Fruit fly (Drosophila melanogaster) whole organism, embryonic: Measurements from ENCODE around the gene CG12112.

Experiments
- Adf1 ChIP-seq: fragments of 200-800 bp; sonication (Bioruptor generic); IDR thresholded peaks from 2 replicates; pipeline ENCODE4 v1.3.6; 2022; ENCODE audit warnings: missing biosample characterization, missing genetic modification characterization
- CG17829 ChIP-seq: fragments of 200-800 bp; optimal IDR thresholded peaks from 2 replicates; lab custom pipeline; 2019; ENCODE audit warnings: missing biosample characterization, mild to moderate bottlenecking, missing genetic modification characterization, moderate library complexity
- CG9215 ChIP-seq: fragments of 200-800 bp; sonication (Bioruptor generic); IDR thresholded peaks from 2 replicates; pipeline ENCODE4 v1.3.6; 2022; ENCODE audit warnings: missing biosample characterization, missing genetic modification characterization
- CG9609 ChIP-seq: fragments of 200-800 bp; sonication (Bioruptor generic); optimal IDR thresholded peaks from 3 replicates; lab custom pipeline; 2016; ENCODE audit warnings: missing biosample characterization, missing genetic modification characterization
- gsb-n ChIP-seq: fragments of 200-800 bp; sonication (Bioruptor generic); optimal IDR thresholded peaks from 3 replicates; lab custom pipeline; 2018; ENCODE audit warnings: missing biosample characterization, mild to moderate bottlenecking, missing genetic modification characterization
- ken ChIP-seq: fragments of 200-800 bp; sonication (Bioruptor generic); IDR thresholded peaks from 3 replicates; pipeline ENCODE4 v1.3.6; 2022; ENCODE audit warnings: missing biosample characterization, missing genetic modification characterization
- pfk ChIP-seq: fragments of 200-800 bp; sonication (Bioruptor generic); optimal IDR thresholded peaks from 2 replicates; lab custom pipeline; 2018; ENCODE audit warnings: missing biosample characterization, mild to moderate bottlenecking, missing genetic modification characterization, moderate library complexity

DNA sequence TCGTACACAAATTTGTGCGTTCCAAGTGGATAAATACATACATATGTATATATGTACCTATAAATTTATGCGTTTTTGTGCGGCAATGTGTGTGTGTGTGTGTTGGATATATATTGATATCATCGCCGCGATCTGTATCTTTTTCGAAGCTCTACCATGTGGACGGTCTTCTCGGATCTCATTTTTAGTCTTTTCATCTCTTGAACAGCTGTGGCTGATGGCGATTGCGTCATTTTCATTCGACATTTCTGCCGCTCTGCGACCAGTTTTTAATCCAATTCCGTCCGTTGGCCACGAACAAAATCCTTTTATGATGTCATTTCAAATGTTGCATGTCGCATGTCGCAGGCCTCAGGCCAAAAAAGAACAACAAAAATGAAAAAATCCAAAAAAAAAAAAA is 39.5 kb downstream of the CG12112 start:
- no peak for TF ChIP-seq pfk
- no peak for TF ChIP-seq Adf1 (GFP tag; lab: Robert Waterston, UW)
- TF ChIP-seq gsb-n (tag; lab: Kevin White, UChicago): no peak
- no peak for TF ChIP-seq CG9215 (GFP tag; lab: Robert Waterston, UW)
- TF ChIP-seq CG17829 (tag; lab: Kevin White, UChicago): no peak
- no peak for TF ChIP-seq CG9609
- no peak for TF ChIP-seq ken (GFP tag; lab: Robert Waterston, UW)
